Worm (Caenorhabditis elegans) whole organism, L3 larva: ENCODE measurements around the gene del-8.

Source experiments
- ZK546.5 ChIP-seq: sonication (generic microtip); optimal IDR thresholded peaks from 2 replicates; lab custom pipeline; 2017; ENCODE audit warnings: missing biosample characterization, missing genetic modification characterization
- aly-2 ChIP-seq: fragments of 150-350 bp; optimal IDR thresholded peaks from 2 replicates; lab custom pipeline; 2014; ENCODE audit warnings: missing biosample characterization, missing genetic modification characterization
- ceh-16 ChIP-seq: sonication (generic microtip); optimal IDR thresholded peaks from 2 replicates; lab custom pipeline; 2017; ENCODE audit warnings: missing biosample characterization, missing genetic modification characterization
- ceh-28 ChIP-seq: fragments of 150-350 bp; optimal IDR thresholded peaks from 2 replicates; lab custom pipeline; 2014; ENCODE audit warnings: missing biosample characterization, missing genetic modification reagents, missing genetic modification characterization
- ceh-82 ChIP-seq: fragments of 150-350 bp; optimal IDR thresholded peaks from 2 replicates; lab custom pipeline; 2014; ENCODE audit warnings: missing biosample characterization, missing genetic modification characterization
- ceh-9 ChIP-seq: sonication (generic microtip); optimal IDR thresholded peaks from 2 replicates; lab custom pipeline; 2018; ENCODE audit warnings: missing biosample characterization, missing genetic modification characterization
- daf-12 ChIP-seq: fragments of 150-350 bp; optimal IDR thresholded peaks from 2 replicates; lab custom pipeline; 2014; ENCODE audit warnings: missing biosample characterization, missing genetic modification reagents, missing genetic modification characterization
- egl-27 ChIP-seq: sonication (generic microtip); optimal IDR thresholded peaks from 4 replicates; lab custom pipeline; 2017; ENCODE audit warnings: missing biosample characterization, missing genetic modification reagents, missing genetic modification characterization
- egl-5 ChIP-seq: fragments of 150-350 bp; optimal IDR thresholded peaks from 2 replicates; lab custom pipeline; 2017; ENCODE audit warnings: missing biosample characterization, missing genetic modification reagents, missing genetic modification characterization, inconsistent platforms
- elt-2 ChIP-seq: sonication (generic microtip); optimal IDR thresholded peaks from 2 replicates; lab custom pipeline; 2016; ENCODE audit warnings: missing genetic modification reagents, mild to moderate bottlenecking, missing genetic modification characterization, missing compliant biosample characterization
- elt-3 ChIP-seq, 3 experiments: fragments of 150-350 bp in 1 of 3; sonication (generic microtip) in 2 of 3; optimal IDR thresholded peaks; 2 replicates in 2 of 3; 4 replicates in 1 of 3; lab custom pipeline; 2014 to 2017; ENCODE audit warnings: missing biosample characterization in 3 of 3, missing genetic modification characterization in 3 of 3
- eor-1 ChIP-seq, 2 experiments: fragments of 150-350 bp; optimal IDR thresholded peaks; 2 replicates each; lab custom pipeline; 2014 to 2018; ENCODE audit warnings: missing biosample characterization in 2 of 2, missing genetic modification characterization in 2 of 2
- fkh-10 ChIP-seq: sonication (generic microtip); optimal IDR thresholded peaks from 2 replicates; lab custom pipeline; 2017; ENCODE audit warnings: missing biosample characterization, missing genetic modification reagents, missing genetic modification characterization
- fkh-2 ChIP-seq: fragments of 150-350 bp; optimal IDR thresholded peaks from 2 replicates; lab custom pipeline; 2014; ENCODE audit warnings: missing biosample characterization, missing genetic modification reagents, missing genetic modification characterization
- hmg-11 ChIP-seq: sonication (generic microtip); optimal IDR thresholded peaks from 2 replicates; lab custom pipeline; 2016; ENCODE audit warnings: missing genetic modification characterization, missing compliant biosample characterization
- lin-39 ChIP-seq: fragments of 150-350 bp; optimal IDR thresholded peaks from 2 replicates; lab custom pipeline; 2018; ENCODE audit warnings: missing biosample characterization, missing genetic modification reagents, missing genetic modification characterization
- mdl-1 ChIP-seq: fragments of 150-350 bp; optimal IDR thresholded peaks from 2 replicates; lab custom pipeline; 2014; ENCODE audit warnings: missing biosample characterization, missing genetic modification characterization
- mml-1 ChIP-seq: fragments of 150-350 bp; sonication (generic microtip); optimal IDR thresholded peaks from 3 replicates; lab custom pipeline; 2014; ENCODE audit warnings: missing biosample characterization, missing genetic modification characterization
- nhr-11 ChIP-seq: fragments of 150-350 bp; optimal IDR thresholded peaks from 2 replicates; lab custom pipeline; 2014; ENCODE audit warnings: missing biosample characterization, missing genetic modification characterization
- nhr-12 ChIP-seq: fragments of 150-350 bp; optimal IDR thresholded peaks from 2 replicates; lab custom pipeline; 2014; ENCODE audit warnings: missing biosample characterization, missing genetic modification characterization
- nhr-23 ChIP-seq: fragments of 150-350 bp; optimal IDR thresholded peaks from 2 replicates; lab custom pipeline; 2014; ENCODE audit warnings: missing biosample characterization, missing genetic modification reagents, missing genetic modification characterization
- nhr-25 ChIP-seq: sonication (generic microtip); optimal IDR thresholded peaks from 2 replicates; lab custom pipeline; 2017; ENCODE audit warnings: missing biosample characterization, missing genetic modification characterization
- nhr-28 ChIP-seq: fragments of 150-350 bp; optimal IDR thresholded peaks from 2 replicates; lab custom pipeline; 2014; ENCODE audit warnings: missing biosample characterization, missing genetic modification characterization
- nhr-43 ChIP-seq: sonication (generic microtip); optimal IDR thresholded peaks from 2 replicates; lab custom pipeline; 2016; ENCODE audit warnings: mild to moderate bottlenecking, missing genetic modification characterization, missing compliant biosample characterization; ENCODE audit not compliant: poor library complexity, severe bottlenecking
- nhr-67 ChIP-seq: fragments of 150-350 bp; optimal IDR thresholded peaks from 2 replicates; lab custom pipeline; 2014; ENCODE audit warnings: missing biosample characterization, missing genetic modification characterization
- nhr-76 ChIP-seq: fragments of 150-350 bp; sonication (generic microtip); optimal IDR thresholded peaks from 5 replicates; lab custom pipeline; 2014; ENCODE audit warnings: missing biosample characterization, missing genetic modification characterization
- nhr-77 ChIP-seq: fragments of 150-350 bp; optimal IDR thresholded peaks from 2 replicates; lab custom pipeline; 2014; ENCODE audit warnings: missing biosample characterization, missing genetic modification characterization
- pha-4 ChIP-seq: fragments of 150-350 bp; optimal IDR thresholded peaks from 2 replicates; lab custom pipeline; 2014; ENCODE audit warnings: missing biosample characterization, missing genetic modification reagents, missing genetic modification characterization
- pqm-1 ChIP-seq: fragments of 150-350 bp; optimal IDR thresholded peaks from 2 replicates; lab custom pipeline; 2017; ENCODE audit warnings: missing biosample characterization, missing genetic modification characterization, inconsistent platforms
- snpc-4 ChIP-seq: fragments of 150-350 bp; optimal IDR thresholded peaks from 2 replicates; lab custom pipeline; 2014; ENCODE audit warnings: missing biosample characterization, missing genetic modification characterization
- tbx-2 ChIP-seq: sonication (generic microtip); optimal IDR thresholded peaks from 2 replicates; lab custom pipeline; 2016; ENCODE audit warnings: mild to moderate bottlenecking, missing genetic modification characterization, missing compliant biosample characterization
- unc-39 ChIP-seq: sonication (generic microtip); optimal IDR thresholded peaks from 4 replicates; lab custom pipeline; 2017; ENCODE audit warnings: missing biosample characterization, missing genetic modification characterization
- unc-62 ChIP-seq: fragments of 150-350 bp; sonication (generic microtip); optimal IDR thresholded peaks from 4 replicates; lab custom pipeline; 2014; ENCODE audit warnings: missing biosample characterization, missing genetic modification reagents, missing genetic modification characterization
- ztf-4 ChIP-seq: fragments of 150-350 bp; optimal IDR thresholded peaks from 2 replicates; lab custom pipeline; 2014; ENCODE audit warnings: missing biosample characterization, missing genetic modification characterization

del-8 gene

ce11 chrX:9597299-9597698, 8.1 kb downstream of the del-8 start:
- TF ChIP-seq unc-62 (no peak), pha-4 (tag; lab: Kevin White, UChicago) (no peak), unc-39 (tag; lab: Kevin White, UChicago) (no peak), ztf-4 (tag; lab: Kevin White, UChicago) (no peak), snpc-4 (tag; lab: Kevin White, UChicago) (no peak), nhr-67 (tag; lab: Kevin White, UChicago) (no peak), ZK546.5 (tag; lab: Kevin White, UChicago) (no peak), mml-1 (tag; lab: Kevin White, UChicago) (no peak), nhr-25 (tag; lab: Kevin White, UChicago) (no peak), eor-1 (tag; optimal IDR thresholded peaks at IDR 0.05; lab: Kevin White, UChicago) (no peak)

- peak; percentile 32 for TF ChIP-seq pha-4 (tag; lab: Kevin White, UChicago)
- peak; percentile 87 for TF ChIP-seq pqm-1 (tag; lab: Kevin White, UChicago)
- no peak for TF ChIP-seq ceh-28 (tag; lab: Kevin White, UChicago)
- peak; percentile 59 for TF ChIP-seq elt-2 (tag; lab: Kevin White, UChicago)
These were observed 13.4 kb downstream of the del-8 start for ce11 chrX:9602625-9603024.

ce11 chrX:9603180-9603579, 14.0 kb downstream of the del-8 start:
- TF ChIP-seq fkh-10 (GFP tag; lab: Kevin White, UChicago) (no peak), ZK546.5 (tag; lab: Kevin White, UChicago) (no peak), nhr-67 (tag; lab: Kevin White, UChicago) (no peak), nhr-11 (tag; lab: Kevin White, UChicago) (no peak), nhr-23 (tag; lab: Kevin White, UChicago) (no peak), fkh-2 (tag; lab: Kevin White, UChicago) (no peak), nhr-77 (no peak), aly-2 (tag; lab: Kevin White, UChicago) (no peak), pqm-1 (tag; lab: Kevin White, UChicago) (no peak), mml-1 (tag; lab: Kevin White, UChicago) (no peak), ceh-9 (no peak), unc-62 (no peak), daf-12 (tag; lab: Kevin White, UChicago) (no peak), elt-2 (tag; lab: Kevin White, UChicago) (no peak), ceh-16 (tag; lab: Kevin White, UChicago) (no peak), ceh-82 (no peak), egl-27 (tag; lab: Kevin White, UChicago) (no peak)

- TF ChIP-seq nhr-23 (tag; lab: Kevin White, UChicago), result peak; percentile 7
- TF ChIP-seq ceh-9, result no peak
- TF ChIP-seq nhr-28 (tag; lab: Kevin White, UChicago), result no peak
- no peak for TF ChIP-seq mdl-1
- peak in 1 of 3 experiments; percentile 94 for TF ChIP-seq elt-3 (tag; optimal IDR thresholded peaks at IDR 0.05; lab: Kevin White, UChicago)
- TF ChIP-seq egl-5, result peak; percentile 58
- peak; percentile 46 for TF ChIP-seq lin-39
These were observed 18.9 kb downstream of the del-8 start for ce11 chrX:9608127-9608526.

ce11 chrX:9610040-9610613, 20.9 kb downstream of the del-8 start, which contains the start of gene C11E4.6:
TSS of gene C11E4.6 (plus strand) at chrX:9610563.
- TF ChIP-seq nhr-76 (tag; lab: Kevin White, UChicago) (no peak), nhr-43 (tag; lab: Kevin White, UChicago) (no peak), fkh-10 (GFP tag; lab: Kevin White, UChicago) (no peak), unc-62 (no peak), nhr-23 (tag; lab: Kevin White, UChicago) (no peak), fkh-2 (tag; lab: Kevin White, UChicago) (no peak), nhr-12 (tag; lab: Kevin White, UChicago) (no peak), elt-2 (tag; lab: Kevin White, UChicago) (no peak), lin-39 (no peak), tbx-2 (tag; lab: Kevin White, UChicago) (no peak), ceh-82 (no peak), hmg-11 (tag; lab: Kevin White, UChicago) (no peak), pha-4 (tag; lab: Kevin White, UChicago) (no peak), ceh-9 (no peak), nhr-28 (tag; lab: Kevin White, UChicago) (no peak)
